Worm (Caenorhabditis elegans) whole organism, young adult: ENCODE results near the gene act-3.

Source experiments
- B0019.2 ChIP-seq: fragments of 200-800 bp; sonication (Bioruptor generic); conservative IDR thresholded peaks from 2 replicates; pipeline ENCODE4 v1.3.6; 2022; ENCODE audit warnings: missing genetic modification reagents, missing genetic modification characterization, missing compliant biosample characterization
- B0035.1 ChIP-seq: sonication (generic microtip); optimal IDR thresholded peaks from 2 replicates; lab custom pipeline; 2016; ENCODE audit warnings: missing genetic modification characterization, mild to moderate bottlenecking, missing compliant biosample characterization, missing genotype, missing genetic modification reagents
- F39B2.1 ChIP-seq: fragments of 200-800 bp; sonication (Bioruptor generic); IDR thresholded peaks from 2 replicates; pipeline ENCODE4 v1.3.6; 2022; ENCODE audit warnings: missing genetic modification reagents, missing genetic modification characterization, missing compliant biosample characterization
- T26A5.8 ChIP-seq: sonication (generic microtip); optimal IDR thresholded peaks from 2 replicates; lab custom pipeline; 2016; ENCODE audit warnings: missing genetic modification characterization, missing compliant biosample characterization
- Y53G8AR.9 ChIP-seq: fragments of 200-800 bp; sonication (Bioruptor generic); conservative IDR thresholded peaks from 2 replicates; pipeline ENCODE4 v1.3.6; 2022; ENCODE audit warnings: missing genetic modification reagents, missing genetic modification characterization, missing compliant biosample characterization
- aptf-3 ChIP-seq: fragments of 200-800 bp; sonication (Bioruptor generic); IDR thresholded peaks from 2 replicates; pipeline ENCODE4 v1.3.6; 2022; ENCODE audit warnings: missing genetic modification characterization, missing compliant biosample characterization
- atf-7 ChIP-seq: sonication (generic microtip); optimal IDR thresholded peaks from 2 replicates; lab custom pipeline; 2017; ENCODE audit warnings: mild to moderate bottlenecking, missing genetic modification characterization, missing compliant biosample characterization
- athp-1 ChIP-seq: sonication (generic microtip); optimal IDR thresholded peaks from 2 replicates; lab custom pipeline; 2017; ENCODE audit warnings: mild to moderate bottlenecking, missing genetic modification characterization, missing compliant biosample characterization
- attf-3 ChIP-seq: fragments of 200-800 bp; sonication (Bioruptor generic); conservative IDR thresholded peaks from 2 replicates; pipeline ENCODE4 v1.3.6; 2022; ENCODE audit warnings: missing genetic modification reagents, missing genetic modification characterization, missing compliant biosample characterization
- ccch-3 ChIP-seq: fragments of 200-800 bp; sonication (Bioruptor generic); optimal IDR thresholded peaks from 2 replicates; lab custom pipeline; 2018; ENCODE audit warnings: mild to moderate bottlenecking, missing genetic modification characterization, missing compliant biosample characterization
- cebp-1 ChIP-seq, 2 experiments: fragments of 200-800 bp in 1 of 2; sonication (Bioruptor generic) in 1 of 2; sonication (generic microtip) in 1 of 2; IDR thresholded peaks in 1 of 2; optimal IDR thresholded peaks in 1 of 2; 2 replicates each; pipeline versions ENCODE4 v1.3.6 to Lab custom; 2017 to 2022; ENCODE audit warnings: missing compliant biosample characterization in 2 of 2, missing genetic modification characterization in 2 of 2, mild to moderate bottlenecking in 1 of 2, missing genetic modification reagents in 1 of 2, moderate library complexity in 1 of 2
- cebp-2 ChIP-seq: fragments of 200-800 bp; sonication (Bioruptor generic); IDR thresholded peaks from 2 replicates; pipeline ENCODE4 v1.3.6; 2022; ENCODE audit warnings: missing genetic modification characterization, missing compliant biosample characterization
- efl-1 ChIP-seq: fragments of 150-350 bp; optimal IDR thresholded peaks from 2 replicates; lab custom pipeline; 2014; ENCODE audit warnings: missing biosample characterization, missing genetic modification reagents, missing genetic modification characterization
- gei-17 ChIP-seq: fragments of 200-800 bp; sonication (Bioruptor generic); optimal IDR thresholded peaks from 2 replicates; lab custom pipeline; 2018; ENCODE audit warnings: mild to moderate bottlenecking, missing genetic modification characterization, missing compliant biosample characterization
- lag-1 ChIP-seq: fragments of 200-800 bp; sonication (Bioruptor generic); IDR thresholded peaks from 2 replicates; pipeline ENCODE4 v1.3.6; 2022; ENCODE audit warnings: missing genetic modification reagents, missing genetic modification characterization, missing compliant biosample characterization
- let-607 ChIP-seq, 2 experiments: fragments of 200-800 bp in 1 of 2; sonication (Bioruptor generic) in 1 of 2; sonication (generic microtip) in 1 of 2; optimal IDR thresholded peaks; 2 replicates each; lab custom pipeline; 2016 to 2018; ENCODE audit warnings: mild to moderate bottlenecking in 2 of 2, missing compliant biosample characterization in 2 of 2, missing genetic modification characterization in 2 of 2, moderate library complexity in 2 of 2, missing genotype in 1 of 2
- lin-40 ChIP-seq: sonication (generic microtip); optimal IDR thresholded peaks from 2 replicates; lab custom pipeline; 2016; ENCODE audit warnings: missing genetic modification characterization, mild to moderate bottlenecking, missing compliant biosample characterization, missing genotype, missing genetic modification reagents
- lir-1 ChIP-seq: fragments of 200-800 bp; sonication (Bioruptor generic); conservative IDR thresholded peaks from 2 replicates; pipeline ENCODE4 v1.3.6; 2022; ENCODE audit warnings: missing genetic modification reagents, missing genetic modification characterization, missing compliant biosample characterization
- lsy-27 ChIP-seq: sonication (generic microtip); optimal IDR thresholded peaks from 2 replicates; lab custom pipeline; 2017; ENCODE audit warnings: missing genetic modification characterization, mild to moderate bottlenecking, missing compliant biosample characterization, antibody characterized with exemption, missing genotype, borderline replicate concordance; ENCODE audit not compliant: insufficient read depth
- madf-10 ChIP-seq: sonication (generic microtip); optimal IDR thresholded peaks from 2 replicates; lab custom pipeline; 2016; ENCODE audit warnings: mild to moderate bottlenecking, missing genetic modification characterization, missing compliant biosample characterization
- nhr-120 ChIP-seq: fragments of 200-800 bp; sonication (Bioruptor generic); IDR thresholded peaks from 2 replicates; pipeline ENCODE4 v1.3.6; 2022; ENCODE audit warnings: missing genetic modification characterization, missing compliant biosample characterization
- nhr-179 ChIP-seq: sonication (generic microtip); optimal IDR thresholded peaks from 2 replicates; lab custom pipeline; 2016; ENCODE audit warnings: mild to moderate bottlenecking, missing genetic modification characterization, missing compliant biosample characterization
- nhr-27 ChIP-seq: fragments of 200-800 bp; sonication (Bioruptor generic); optimal IDR thresholded peaks from 2 replicates; lab custom pipeline; 2018; ENCODE audit warnings: mild to moderate bottlenecking, missing genetic modification characterization, moderate library complexity, missing compliant biosample characterization
- nhr-80 ChIP-seq: sonication (generic microtip); optimal IDR thresholded peaks from 2 replicates; lab custom pipeline; 2016; ENCODE audit warnings: missing genetic modification characterization, missing compliant biosample characterization
- pbrm-1 ChIP-seq: fragments of 200-800 bp; sonication (Bioruptor generic); IDR thresholded peaks from 2 replicates; pipeline ENCODE4 v1.3.6; 2022; ENCODE audit warnings: missing genetic modification reagents, missing genetic modification characterization, missing compliant biosample characterization
- rec-8 ChIP-seq, 2 experiments: sonication (generic microtip); optimal IDR thresholded peaks; 2 replicates each; lab custom pipeline; 2016; ENCODE audit warnings: mild to moderate bottlenecking in 2 of 2, missing genetic modification characterization in 2 of 2, missing genetic modification reagents in 2 of 2, missing genotype in 2 of 2, missing biosample characterization in 1 of 2, missing compliant biosample characterization in 1 of 2, moderate library complexity in 1 of 2
- rpc-1 ChIP-seq, 2 experiments: fragments of 150-350 bp in 1 of 2; sonication (generic microtip) in 1 of 2; optimal IDR thresholded peaks; 2 replicates each; lab custom pipeline; 2014 to 2018; ENCODE audit warnings: missing biosample characterization in 1 of 2, missing genetic modification characterization in 1 of 2, missing genetic modification reagents in 1 of 2, missing genotype in 1 of 2
- snpc-4 ChIP-seq, 5 experiments: fragments of 150-350 bp in 1 of 5; sonication (generic microtip) in 4 of 5; optimal IDR thresholded peaks; 2 replicates each; lab custom pipeline; 2014 to 2018; ENCODE audit warnings: missing genetic modification characterization in 5 of 5, missing biosample characterization in 3 of 5, antibody characterized with exemption in 2 of 5, mild to moderate bottlenecking in 2 of 5, missing compliant biosample characterization in 2 of 5, missing genotype in 2 of 5, moderate library complexity in 2 of 5, missing genetic modification reagents in 1 of 5
- tbp1 ChIP-seq: fragments of 200-800 bp; sonication (Bioruptor generic); optimal IDR thresholded peaks from 2 replicates; lab custom pipeline; 2018; ENCODE audit warnings: mild to moderate bottlenecking, missing genetic modification characterization, missing compliant biosample characterization
- unc-130 ChIP-seq: sonication (generic microtip); optimal IDR thresholded peaks from 2 replicates; lab custom pipeline; 2016; ENCODE audit warnings: missing genetic modification reagents, missing genetic modification characterization, missing compliant biosample characterization
- zim-3 ChIP-seq: sonication (generic microtip); optimal IDR thresholded peaks from 2 replicates; lab custom pipeline; 2017; ENCODE audit warnings: mild to moderate bottlenecking, missing genetic modification characterization, moderate library complexity, missing compliant biosample characterization
- ztf-22 ChIP-seq: fragments of 200-800 bp; sonication (Bioruptor generic); optimal IDR thresholded peaks from 2 replicates; lab custom pipeline; 2018; ENCODE audit warnings: mild to moderate bottlenecking, missing genetic modification characterization, moderate library complexity, missing compliant biosample characterization
- ztf-26 ChIP-seq: sonication (generic microtip); optimal IDR thresholded peaks from 2 replicates; lab custom pipeline; 2017; ENCODE audit warnings: missing genetic modification characterization, missing compliant biosample characterization

Gene act-3

ce11 chrV:11053827-11054226 is 20.5 kb downstream of the act-3 start, which contains the start of gene T04C12.7:
Gene T04C12.7 (plus strand): TSS chrV:11054127.
- TF ChIP-seq nhr-120 (GFP tag; lab: Robert Waterston, UW): no peak
- TF ChIP-seq zim-3 (tag; lab: Kevin White, UChicago): no peak
- TF ChIP-seq nhr-179 (tag; lab: Kevin White, UChicago): no peak

- TF ChIP-seq lsy-27: no peak
- TF ChIP-seq nhr-80 (tag; lab: Kevin White, UChicago): no peak
- no peak for TF ChIP-seq lir-1 (GFP tag; lab: Robert Waterston, UW)
Measured at ce11 chrV:11051921-11052320, 22.4 kb downstream of the act-3 start, which contains the start of gene T04C12.33. Gene T04C12.33 (plus strand): TSS chrV:11052221.

ce11 chrV:11048678-11049077 is 25.6 kb downstream of the act-3 start, which contains the start of gene srh-74:
Gene srh-74 (minus strand): TSS chrV:11048778.
- TF ChIP-seq snpc-4 (GFP tag; optimal IDR thresholded peaks at IDR 0.05; lab: Kevin White, UChicago) (no peak), snpc-4 (tag; optimal IDR thresholded peaks at IDR 0.05; lab: Kevin White, UChicago) (no peak), nhr-27 (tag; lab: Kevin White, UChicago) (no peak), attf-3 (GFP tag; lab: Robert Waterston, UW) (no peak), F39B2.1 (no peak)

ce11 chrV:11046730-11047129 is 27.6 kb downstream of the act-3 start, which contains the start of gene dhs-18:
Gene dhs-18 (minus strand): TSS chrV:11046833.
- TF ChIP-seq efl-1 (GFP tag; lab: Kevin White, UChicago) (no peak), nhr-80 (tag; lab: Kevin White, UChicago) (peak; percentile 14)

- TF ChIP-seq unc-130 (GFP tag; lab: Kevin White, UChicago) (no peak), athp-1 (tag; lab: Kevin White, UChicago) (no peak), aptf-3 (no peak), madf-10 (tag; lab: Kevin White, UChicago) (no peak), pbrm-1 (no peak), tbp1 (GFP tag; lab: Kevin White, UChicago) (no peak), ztf-26 (tag; lab: Kevin White, UChicago) (no peak), cebp-2 (no peak), ztf-22 (GFP tag; lab: Kevin White, UChicago) (no peak), B0019.2 (GFP tag; lab: Robert Waterston, UW) (no peak), T26A5.8 (tag; lab: Kevin White, UChicago) (no peak), lag-1 (no peak), ccch-3 (no peak), rec-8 (tag; optimal IDR thresholded peaks at IDR 0.05; lab: Kevin White, UChicago) (no peak), rpc-1 (optimal IDR thresholded peaks at IDR 0.05; lab: Kevin White, UChicago) (no peak), rpc-1 (tag; optimal IDR thresholded peaks at IDR 0.05; lab: Kevin White, UChicago) (no peak), atf-7 (tag; lab: Kevin White, UChicago) (no peak), B0035.1 (tag; lab: Kevin White, UChicago) (no peak)
Measured at ce11 chrV:11043767-11044166, 30.5 kb downstream of the act-3 start, which contains the start of gene C45B11.6. Gene C45B11.6 (plus strand): TSS chrV:11044067.

- no peak for TF ChIP-seq let-607 (tag; optimal IDR thresholded peaks at IDR 0.05; lab: Kevin White, UChicago)
- no peak for TF ChIP-seq Y53G8AR.9 (GFP tag; lab: Robert Waterston, UW)
- TF ChIP-seq F39B2.1: no peak
- TF ChIP-seq lir-1 (GFP tag; lab: Robert Waterston, UW): no peak
- TF ChIP-seq cebp-1 (GFP tag; IDR thresholded peaks at IDR 0.05; lab: Robert Waterston, UW): 0 out of 2 replicates have a peak, but pooled peaks have one; percentile 35
- peak; percentile 83 for TF ChIP-seq cebp-1 (tag; optimal IDR thresholded peaks at IDR 0.05; lab: Kevin White, UChicago)
- no peak for TF ChIP-seq tbp1 (GFP tag; lab: Kevin White, UChicago)
- TF ChIP-seq gei-17 (GFP tag; lab: Kevin White, UChicago): no peak
- peak; percentile 7 for TF ChIP-seq nhr-80 (tag; lab: Kevin White, UChicago)
- TF ChIP-seq lin-40: no peak
Measured at ce11 chrV:11042538-11042937, 31.8 kb downstream of the act-3 start, which contains the start of gene C45B11.2. Gene C45B11.2 (plus strand): TSS chrV:11042710.
